Fruit fly (Drosophila melanogaster): Measurements from ENCODE around the gene poe.

The poe gene

dm6 chr2L:8007160-8007876 is 64.1 kb downstream of the poe start, which contains the start of gene Spn28Dc (continued):
- TF ChIP-seq Met (GFP tag; optimal IDR thresholded peaks at IDR 0.05) (no peak), CG6808 (GFP tag; optimal IDR thresholded peaks at IDR 0.05) (peak; percentile 59), Sox102F (GFP tag; optimal IDR thresholded peaks at IDR 0.05) (no peak), cyc (GFP tag; optimal IDR thresholded peaks at IDR 0.05) (no peak), svp (GFP tag) (peak; percentile 98), CG6792 (GFP tag; optimal IDR thresholded peaks at IDR 0.05) (peak; percentile 7), CG7368 (GFP tag; optimal IDR thresholded peaks at IDR 0.05) (no peak), fkh (GFP tag; optimal IDR thresholded peaks at IDR 0.05) (peak; percentile 25)

dm6 chr2L:8006038-8006437 is 65.4 kb downstream of the poe start:
- TF ChIP-seq spab (GFP tag; optimal IDR thresholded peaks at IDR 0.05) (peak; percentile 69), CG7368 (GFP tag; optimal IDR thresholded peaks at IDR 0.05) (peak; percentile 60), CG3919 (GFP tag; optimal IDR thresholded peaks at IDR 0.05) (peak; percentile 75), Hr38 (GFP tag; optimal IDR thresholded peaks at IDR 0.05) (no peak), CG6854 (GFP tag; optimal IDR thresholded peaks at IDR 0.05) (no peak), Eip93F (GFP tag; optimal IDR thresholded peaks at IDR 0.05) (no peak), cyc (GFP tag; optimal IDR thresholded peaks at IDR 0.05) (peak; percentile 57), CG3032 (tag; optimal IDR thresholded peaks at IDR 0.05) (peak; percentile 68), Gug (GFP tag; IDR thresholded peaks at IDR 0.05) (peak; percentile 42; the same call in 1 of the 2 replicates), CG6792 (GFP tag; optimal IDR thresholded peaks at IDR 0.05) (peak; percentile 15), Eip75B (GFP tag; optimal IDR thresholded peaks at IDR 0.05) (peak; percentile 71), Blimp-1 (GFP tag; optimal IDR thresholded peaks at IDR 0.05) (no peak), Ets21C (GFP tag; optimal IDR thresholded peaks at IDR 0.05) (no peak), Smox (GFP tag; optimal IDR thresholded peaks at IDR 0.05) (peak; percentile 55), CG15336 (GFP tag; IDR thresholded peaks at IDR 0.05) (peak; percentile 68), Sox102F (GFP tag; optimal IDR thresholded peaks at IDR 0.05) (peak; percentile 2), fd59A (GFP tag; optimal IDR thresholded peaks at IDR 0.05) (peak; percentile 53), CG10631 (GFP tag; optimal IDR thresholded peaks at IDR 0.05) (peak; percentile 38), fkh (GFP tag; optimal IDR thresholded peaks at IDR 0.05) (no peak), dac (GFP tag; optimal IDR thresholded peaks at IDR 0.05) (no peak), esn (GFP tag; optimal IDR thresholded peaks at IDR 0.05) (peak; percentile 55), CG6163 (GFP tag; IDR thresholded peaks at IDR 0.05) (peak; percentile 49), CG31627 (GFP tag; optimal IDR thresholded peaks at IDR 0.05) (peak; percentile 25), CG34406 (GFP tag; optimal IDR thresholded peaks at IDR 0.05) (peak; percentile 34), acj6 (GFP tag; optimal IDR thresholded peaks at IDR 0.05) (peak; percentile 48), Ets96B (tag; optimal IDR thresholded peaks at IDR 0.05) (peak; percentile 33), dsx (GFP tag; optimal IDR thresholded peaks at IDR 0.05; ENCODE audit: poor library complexity, severe bottlenecking) (peak; percentile 67), topi (GFP tag; optimal IDR thresholded peaks at IDR 0.05) (peak; percentile 66), CG32006 (GFP tag; optimal IDR thresholded peaks at IDR 0.05) (peak; percentile 56), Sox14 (GFP tag; optimal IDR thresholded peaks at IDR 0.05) (peak; percentile 42), achi (GFP tag; optimal IDR thresholded peaks at IDR 0.05) (peak; percentile 48), CG16779 (tag; optimal IDR thresholded peaks at IDR 0.05) (peak; percentile 5), CG10669 (GFP tag; optimal IDR thresholded peaks at IDR 0.05) (peak; percentile 72), svp (GFP tag) (peak; percentile 86), CG6808 (GFP tag; optimal IDR thresholded peaks at IDR 0.05) (peak; percentile 71), Lpt (GFP tag; optimal IDR thresholded peaks at IDR 0.05) (peak; percentile 34), Eip78C (GFP tag) (peak; percentile 95), Met (GFP tag; optimal IDR thresholded peaks at IDR 0.05) (peak; percentile 62), net (GFP tag; optimal IDR thresholded peaks at IDR 0.05) (peak; percentile 20), CG11762 (GFP tag; optimal IDR thresholded peaks at IDR 0.05; ENCODE audit: insufficient read depth) (peak; percentile 2), Sox15 (GFP tag; optimal IDR thresholded peaks at IDR 0.05) (peak; percentile 24), CG6276 (GFP tag; optimal IDR thresholded peaks at IDR 0.05) (peak; percentile 66), ss (GFP tag; optimal IDR thresholded peaks at IDR 0.05) (peak; percentile 44 to 72), CG11294 (GFP tag; IDR thresholded peaks at IDR 0.05) (peak; percentile 24; the same call in 1 of the 2 replicates), CG8632 (GFP tag; optimal IDR thresholded peaks at IDR 0.05) (peak; percentile 15), CG1621 (tag; optimal IDR thresholded peaks at IDR 0.05) (peak; percentile 57), CG8119 (GFP tag; IDR thresholded peaks at IDR 0.05) (peak; percentile 76)

Data from whole organism, prepupa.